Worm (Caenorhabditis elegans) whole organism, midembryonic: ENCODE measurements around the gene clec-266.

ENCODE experiments used
- ref-1 ChIP-seq: fragments of 200-800 bp; sonication (Bioruptor generic); conservative IDR thresholded peaks from 2 replicates; pipeline ENCODE4 v1.3.6; 2022; ENCODE audit warnings: missing genetic modification reagents, missing genetic modification characterization, missing compliant biosample characterization
- ztf-23 ChIP-seq: fragments of 200-800 bp; sonication (Bioruptor generic); IDR thresholded peaks from 2 replicates; pipeline ENCODE4 v1.3.6; 2022; ENCODE audit warnings: missing genetic modification reagents, missing genetic modification characterization, missing compliant biosample characterization

DNA sequence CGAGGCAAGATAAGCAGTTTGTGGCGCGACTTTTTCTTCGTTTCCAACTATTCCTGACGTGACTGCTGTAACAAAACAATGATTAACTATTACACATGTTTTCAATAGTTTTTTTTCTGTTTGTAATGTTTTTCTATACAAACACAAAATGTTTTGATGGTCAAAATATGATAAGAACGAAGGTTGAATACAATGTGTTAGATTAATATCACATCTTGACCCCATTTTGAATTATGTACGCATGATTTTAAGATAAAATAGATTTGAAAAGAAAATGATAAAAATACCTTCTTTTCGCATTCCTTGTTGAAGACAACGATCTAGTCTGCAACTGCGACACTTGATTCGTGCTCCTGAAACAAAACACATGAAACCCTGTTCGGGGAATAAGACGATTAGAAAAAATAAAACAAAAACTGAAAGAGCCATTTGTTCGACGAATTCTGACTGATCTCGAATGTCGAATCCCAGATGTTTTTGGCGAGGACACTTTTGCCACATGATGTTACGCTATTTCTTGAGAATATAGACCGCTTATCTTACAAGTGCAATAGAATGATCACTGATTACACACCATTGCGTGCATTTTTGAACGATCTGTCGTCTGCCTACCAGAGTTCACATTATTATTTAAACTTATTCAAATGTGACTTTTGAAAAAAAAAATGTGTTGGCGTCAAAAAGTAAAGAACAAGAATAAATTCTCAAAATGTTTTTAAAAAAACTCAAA, 42.6 kb upstream of the clec-266 start:
- TF ChIP-seq ref-1 (GFP tag; lab: Robert Waterston, UW) = no peak
- TF ChIP-seq ztf-23 (GFP tag; lab: Robert Waterston, UW) = no peak
